Fruit fly (Drosophila melanogaster): ENCODE measurements around the gene BigH1.

DNA sequence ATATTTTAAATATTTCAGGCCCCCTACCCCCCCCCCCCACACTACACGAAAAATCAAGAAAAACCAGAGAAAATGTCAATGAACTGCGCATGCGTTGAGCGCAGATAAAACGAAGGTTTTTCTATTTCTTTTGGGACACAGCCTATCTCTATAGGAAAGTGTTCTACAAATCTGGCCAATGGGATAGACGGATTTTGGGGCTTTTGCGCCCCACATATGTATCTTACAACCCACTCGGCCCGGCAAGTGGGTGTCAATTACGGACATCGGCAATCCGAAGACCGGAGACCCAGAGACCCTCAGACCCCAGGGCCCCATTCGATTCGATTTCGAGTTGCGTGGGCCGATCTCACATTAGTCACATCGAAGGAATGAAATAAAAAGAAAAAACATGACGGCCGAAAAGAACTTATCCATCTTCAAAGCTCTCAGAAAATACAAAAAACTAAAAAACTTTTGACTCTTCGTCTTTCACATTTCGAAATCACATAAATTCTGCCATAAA lies 46.3 kb downstream of the BigH1 start:
- no peak for TF ChIP-seq topi (GFP tag; optimal IDR thresholded peaks at IDR 0.05)
- no peak for TF ChIP-seq Sox15 (GFP tag; optimal IDR thresholded peaks at IDR 0.05)
- no peak for TF ChIP-seq CG6808 (GFP tag; optimal IDR thresholded peaks at IDR 0.05)
- TF ChIP-seq fd85E (GFP tag; optimal IDR thresholded peaks at IDR 0.05): no peak
- no peak for TF ChIP-seq CG6792 (GFP tag; optimal IDR thresholded peaks at IDR 0.05)
- TF ChIP-seq Hr38 (GFP tag; optimal IDR thresholded peaks at IDR 0.05): no peak
- TF ChIP-seq net (GFP tag; optimal IDR thresholded peaks at IDR 0.05): no peak
- TF ChIP-seq CG11902 (GFP tag; optimal IDR thresholded peaks at IDR 0.05): no peak
- peak; percentile 30 for TF ChIP-seq svp (GFP tag)
- TF ChIP-seq CG16779 (tag; optimal IDR thresholded peaks at IDR 0.05): no peak
- no peak for TF ChIP-seq Ets96B (tag; optimal IDR thresholded peaks at IDR 0.05)
- TF ChIP-seq Eip93F (GFP tag; optimal IDR thresholded peaks at IDR 0.05): no peak
- no peak for TF ChIP-seq Hr4 (GFP tag; optimal IDR thresholded peaks at IDR 0.05)
- TF ChIP-seq eg (GFP tag; IDR thresholded peaks at IDR 0.05): no peak

All from whole organism, prepupa.